Worm (Caenorhabditis elegans): ENCODE results near the gene fipr-9.

ce11 chrV:10173653-10174052, 47.8 kb upstream of the fipr-9 start, which contains the start of gene egl-3:
- TF ChIP-seq ceh-31 (tag; optimal IDR thresholded peaks at IDR 0.05) (no peak), unc-3 (GFP tag; conservative IDR thresholded peaks at IDR 0.05) (no peak), unc-3 (tag; optimal IDR thresholded peaks at IDR 0.05) (no peak)

All from whole organism, late embryonic.